Worm (Caenorhabditis elegans) whole organism, midembryonic: ENCODE results near the gene F10A3.12.

Experiments
- T22C8.4 ChIP-seq: fragments of 200-800 bp; sonication (Bioruptor generic); IDR thresholded peaks from 2 replicates; pipeline ENCODE4 v1.3.6; 2022; ENCODE audit warnings: missing genetic modification characterization, missing compliant biosample characterization
- cog-1 ChIP-seq: sonication (generic microtip); optimal IDR thresholded peaks from 2 replicates; lab custom pipeline; 2016; ENCODE audit warnings: missing genetic modification characterization, missing compliant biosample characterization
- flt-1 ChIP-seq: fragments of 200-800 bp; sonication (Bioruptor generic); IDR thresholded peaks from 2 replicates; pipeline ENCODE4 v1.3.6; 2022; ENCODE audit warnings: missing genetic modification characterization, missing compliant biosample characterization
- klf-2 ChIP-seq: fragments of 200-800 bp; sonication (Bioruptor generic); conservative IDR thresholded peaks from 2 replicates; pipeline ENCODE4 v1.3.6; 2022; ENCODE audit warnings: missing genetic modification reagents, missing genetic modification characterization, missing compliant biosample characterization
- med-1 ChIP-seq: sonication (generic microtip); optimal IDR thresholded peaks from 2 replicates; lab custom pipeline; 2017; ENCODE audit warnings: missing genetic modification characterization, mild to moderate bottlenecking, missing compliant biosample characterization, antibody characterized with exemption, missing genetic modification reagents; ENCODE audit not compliant: insufficient read depth
- ref-1 ChIP-seq: fragments of 200-800 bp; sonication (Bioruptor generic); conservative IDR thresholded peaks from 2 replicates; pipeline ENCODE4 v1.3.6; 2022; ENCODE audit warnings: missing genetic modification reagents, missing genetic modification characterization, missing compliant biosample characterization
- tab-1 ChIP-seq: fragments of 200-800 bp; sonication (Bioruptor generic); IDR thresholded peaks from 2 replicates; pipeline ENCODE4 v1.3.6; 2022; ENCODE audit warnings: missing genetic modification characterization, missing compliant biosample characterization
- ztf-23 ChIP-seq: fragments of 200-800 bp; sonication (Bioruptor generic); IDR thresholded peaks from 2 replicates; pipeline ENCODE4 v1.3.6; 2022; ENCODE audit warnings: missing genetic modification reagents, missing genetic modification characterization, missing compliant biosample characterization
- ztf-29 ChIP-seq: fragments of 200-800 bp; sonication (Bioruptor generic); IDR thresholded peaks from 2 replicates; pipeline ENCODE4 v1.3.6; 2022; ENCODE audit warnings: missing genetic modification reagents, missing genetic modification characterization, missing compliant biosample characterization

DNA sequence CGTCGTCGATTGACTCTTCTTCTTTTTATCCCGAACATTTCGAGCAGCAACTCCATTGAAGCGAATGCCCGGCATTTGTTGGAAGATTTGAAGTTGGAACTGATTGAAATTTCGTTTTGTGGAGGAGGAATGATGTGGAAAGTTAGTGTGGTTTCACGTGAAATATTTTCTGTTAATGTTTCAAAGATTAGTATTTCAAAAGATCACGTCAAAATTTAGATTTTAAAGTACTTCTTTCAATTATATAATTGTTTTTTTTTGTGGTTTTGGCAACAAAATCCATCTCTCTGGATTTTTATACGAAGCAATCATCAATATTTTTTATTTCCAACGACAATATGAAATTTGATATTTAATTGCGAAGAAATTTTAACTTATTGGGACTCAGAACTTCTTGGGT, 26.8 kb upstream of the F10A3.12 start, which contains the start of gene F44G3.7:
- no peak for TF ChIP-seq flt-1 (GFP tag; lab: Robert Waterston, UW)
- TF ChIP-seq med-1 = no peak
- TF ChIP-seq klf-2 (GFP tag; lab: Robert Waterston, UW) = no peak
- TF ChIP-seq cog-1 = no peak
- no peak for TF ChIP-seq tab-1
- TF ChIP-seq ref-1 (GFP tag; lab: Robert Waterston, UW) = no peak
- no peak for TF ChIP-seq ztf-29 (GFP tag; lab: Robert Waterston, UW)
- TF ChIP-seq T22C8.4 = no peak
- TF ChIP-seq ztf-23 (GFP tag; lab: Robert Waterston, UW) = no peak
